Fruit fly (Drosophila melanogaster) whole organism, adult: ENCODE data around the gene BG642312.

Experiments
- CG11617 ChIP-seq: fragments of 200-800 bp; sonication (Bioruptor generic); optimal IDR thresholded peaks from 2 replicates; lab custom pipeline; 2017; ENCODE audit warnings: mild to moderate bottlenecking, missing biosample characterization, missing genetic modification reagents, missing genetic modification characterization
- CG12768 ChIP-seq: fragments of 200-800 bp; sonication (Bioruptor generic); optimal IDR thresholded peaks from 2 replicates; lab custom pipeline; 2017; ENCODE audit warnings: missing biosample characterization, missing genetic modification characterization, mild to moderate bottlenecking, moderate library complexity, missing genetic modification reagents
- CG14711 ChIP-seq: fragments of 200-800 bp; sonication (Bioruptor generic); optimal IDR thresholded peaks from 2 replicates; lab custom pipeline; 2018; ENCODE audit warnings: missing biosample characterization, mild to moderate bottlenecking, missing genetic modification characterization, moderate library complexity
- CG1620 ChIP-seq: fragments of 200-800 bp; sonication (Bioruptor generic); optimal IDR thresholded peaks from 2 replicates; lab custom pipeline; 2016; ENCODE audit warnings: missing biosample characterization, missing genetic modification characterization
- CG33017 ChIP-seq: fragments of 200-800 bp; sonication (Bioruptor generic); optimal IDR thresholded peaks from 2 replicates; lab custom pipeline; 2018; ENCODE audit warnings: missing biosample characterization, mild to moderate bottlenecking, missing genetic modification characterization, moderate library complexity
- CG5204 ChIP-seq: fragments of 200-800 bp; sonication (Bioruptor generic); optimal IDR thresholded peaks from 2 replicates; lab custom pipeline; 2016; ENCODE audit warnings: missing biosample characterization, missing genetic modification characterization
- CG7045 ChIP-seq: fragments of 200-800 bp; sonication (Bioruptor generic); optimal IDR thresholded peaks from 2 replicates; lab custom pipeline; 2017; ENCODE audit warnings: missing biosample characterization, mild to moderate bottlenecking, missing genetic modification characterization
- CG7101 ChIP-seq: fragments of 200-800 bp; sonication (Bioruptor generic); optimal IDR thresholded peaks from 2 replicates; lab custom pipeline; 2018; ENCODE audit warnings: missing biosample characterization, mild to moderate bottlenecking, missing genetic modification characterization, moderate library complexity
- Clk ChIP-seq: fragments of 200-800 bp; sonication (Bioruptor generic); optimal IDR thresholded peaks from 2 replicates; lab custom pipeline; 2017; ENCODE audit warnings: missing biosample characterization, missing genetic modification characterization
- Crg-1 ChIP-seq: fragments of 200-800 bp; sonication (Bioruptor generic); optimal IDR thresholded peaks from 2 replicates; lab custom pipeline; 2016; ENCODE audit warnings: missing biosample characterization, missing genetic modification characterization
- Hr96 ChIP-seq: fragments of 200-800 bp; sonication (Bioruptor generic); optimal IDR thresholded peaks from 2 replicates; lab custom pipeline; 2016; ENCODE audit warnings: missing biosample characterization, missing genetic modification characterization
- Mnt ChIP-seq: fragments of 200-800 bp; sonication (Bioruptor generic); optimal IDR thresholded peaks from 2 replicates; lab custom pipeline; 2016; ENCODE audit warnings: missing biosample characterization, mild to moderate bottlenecking, missing genetic modification characterization
- bab1 ChIP-seq: fragments of 200-800 bp; sonication (Bioruptor generic); optimal IDR thresholded peaks from 3 replicates; lab custom pipeline; 2019; ENCODE audit warnings: missing biosample characterization, mild to moderate bottlenecking, missing genetic modification characterization, moderate library complexity
- cic ChIP-seq: fragments of 200-800 bp; sonication (Bioruptor generic); optimal IDR thresholded peaks from 2 replicates; lab custom pipeline; 2017; ENCODE audit warnings: missing biosample characterization, mild to moderate bottlenecking, missing genetic modification characterization, moderate library complexity
- cnc ChIP-seq, 2 experiments: fragments of >200 bp; optimal IDR thresholded peaks; 2 replicates each; lab custom pipeline; 2017
- kay ChIP-seq: fragments of 200-800 bp; sonication (Bioruptor generic); peaks from one replicate; lab custom pipeline; 2016; ENCODE audit warnings: missing biosample characterization, missing genetic modification characterization, borderline replicate concordance
- ovo ChIP-seq: fragments of 200-800 bp; sonication (Bioruptor generic); optimal IDR thresholded peaks from 2 replicates; lab custom pipeline; 2016; ENCODE audit warnings: missing biosample characterization, missing genetic modification characterization
- pad ChIP-seq: fragments of 200-800 bp; sonication (Bioruptor generic); optimal IDR thresholded peaks from 3 replicates; lab custom pipeline; 2017; ENCODE audit warnings: missing biosample characterization, missing genetic modification characterization, mild to moderate bottlenecking, moderate library complexity, missing genetic modification reagents
- tj ChIP-seq: fragments of 200-800 bp; sonication (Bioruptor generic); optimal IDR thresholded peaks from 3 replicates; lab custom pipeline; 2017; ENCODE audit warnings: missing biosample characterization, mild to moderate bottlenecking, missing genetic modification characterization, moderate library complexity
- toe ChIP-seq: fragments of 200-800 bp; sonication (Bioruptor generic); optimal IDR thresholded peaks from 2 replicates; lab custom pipeline; 2016; ENCODE audit warnings: missing biosample characterization, missing genetic modification characterization

The BG642312 gene

DNA sequence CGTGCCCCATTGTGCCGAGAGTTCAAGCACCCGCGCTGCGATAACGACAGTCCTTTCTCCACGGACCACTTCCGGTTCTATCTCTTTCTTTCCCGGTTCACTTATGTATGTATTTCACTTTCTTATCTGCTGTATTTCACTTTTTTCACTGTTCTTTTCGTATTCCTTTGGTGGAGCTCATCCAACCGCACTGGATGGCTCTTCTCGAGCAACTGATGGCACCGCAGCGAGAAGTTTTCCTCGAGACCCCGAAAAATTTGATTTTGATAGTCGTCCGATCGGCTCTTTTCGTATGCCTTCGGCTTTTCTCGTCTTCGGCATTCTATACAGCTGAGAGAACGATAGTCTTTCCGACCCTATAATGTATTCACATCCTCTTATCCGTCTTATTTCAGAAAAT is 15.4 kb downstream of the BG642312 start, which contains the start of gene LanA:
Gene LanA, minus strand, starts transcription at position 217 of the 400 bp plus-strand sequence.
- TF ChIP-seq Crg-1 (GFP tag; lab: Kevin White, UChicago) (no peak), tj (GFP tag; lab: Kevin White, UChicago) (peak; percentile 33)

DNA sequence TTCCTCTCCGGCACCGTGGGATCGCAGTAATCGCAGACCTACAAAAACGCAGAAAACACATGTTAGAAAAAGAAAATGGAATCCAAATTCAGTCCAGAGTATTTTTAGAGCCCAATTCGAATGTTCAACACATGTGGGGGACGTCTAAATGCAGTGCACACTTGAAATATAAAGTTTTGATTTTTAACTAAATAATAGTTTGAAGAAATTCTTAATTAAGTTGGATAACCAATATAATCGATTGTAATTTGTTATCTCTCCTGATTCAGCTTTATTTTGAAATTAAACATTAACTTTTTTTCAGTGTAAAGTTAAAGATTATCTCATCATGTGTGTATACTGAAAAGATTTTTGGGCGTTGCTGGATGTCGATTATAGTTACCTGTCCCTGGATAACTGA is 16.0 kb downstream of the BG642312 start:
- no peak for TF ChIP-seq Hr96
- no peak for TF ChIP-seq bab1 (GFP tag; lab: Kevin White, UChicago)
- TF ChIP-seq CG5204 (GFP tag; lab: Kevin White, UChicago) = no peak

DNA sequence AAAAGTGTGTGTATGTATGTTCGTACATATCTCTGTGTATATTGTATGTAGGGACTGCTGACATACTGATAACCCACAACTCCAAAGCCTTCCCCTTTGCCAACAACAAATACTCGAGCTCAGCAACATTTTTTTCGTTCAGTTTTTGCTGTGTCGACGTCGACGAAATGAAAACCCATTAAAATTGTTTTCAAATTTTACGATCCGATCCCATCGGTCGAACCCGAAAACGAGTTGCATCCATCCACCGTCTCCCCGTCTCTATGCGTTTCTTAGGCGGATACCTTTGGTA is 16.4 kb downstream of the BG642312 start:
- TF ChIP-seq Crg-1 (GFP tag; lab: Kevin White, UChicago) (no peak), tj (GFP tag; lab: Kevin White, UChicago) (peak; percentile 96), pad (GFP tag; lab: Kevin White, UChicago) (peak; percentile 88), cnc (optimal IDR thresholded peaks at IDR 0.05; lab: Kevin White, UChicago) (no peak)

DNA sequence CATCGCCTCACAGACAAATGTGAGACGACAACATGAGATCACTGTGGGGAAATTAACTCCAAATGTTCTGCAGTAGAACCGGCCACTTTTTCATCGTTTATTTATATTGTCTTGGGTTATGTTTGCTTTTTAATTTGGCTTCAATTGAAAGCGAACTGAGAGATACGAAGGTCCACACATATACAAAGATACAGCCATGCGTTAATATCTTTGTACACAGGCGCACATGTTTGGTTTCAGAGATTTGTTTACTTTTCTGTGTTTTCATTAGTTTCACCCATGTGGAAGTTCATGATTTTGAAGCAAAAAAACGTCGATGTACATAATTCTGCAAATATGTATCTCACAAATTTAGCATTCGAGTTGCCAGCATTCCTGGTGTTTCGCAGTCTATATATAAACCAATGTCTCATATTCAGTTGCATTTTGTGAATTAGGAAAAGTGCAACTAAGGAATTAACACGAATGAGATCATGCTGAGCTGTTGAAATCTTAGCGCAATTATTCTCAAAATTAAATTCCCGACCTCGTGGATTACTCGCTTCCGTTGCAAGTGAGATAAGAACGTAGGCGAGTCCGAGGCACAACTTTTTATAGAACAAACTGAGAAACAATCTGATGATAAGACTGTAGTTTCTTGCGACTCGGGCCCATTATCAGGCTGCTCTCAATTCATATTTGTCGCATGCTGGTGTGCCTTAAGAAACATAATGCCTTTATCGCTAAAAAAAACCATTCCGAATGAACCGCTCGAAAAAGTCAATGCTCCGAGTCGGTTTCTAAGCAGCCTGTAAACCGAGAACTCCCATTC is 17.0 kb downstream of the BG642312 start:
- TF ChIP-seq ovo (GFP tag; lab: Kevin White, UChicago) (no peak), Clk (GFP tag; lab: Kevin White, UChicago) (no peak), Crg-1 (GFP tag; lab: Kevin White, UChicago) (no peak), tj (GFP tag; lab: Kevin White, UChicago) (no peak)

DNA sequence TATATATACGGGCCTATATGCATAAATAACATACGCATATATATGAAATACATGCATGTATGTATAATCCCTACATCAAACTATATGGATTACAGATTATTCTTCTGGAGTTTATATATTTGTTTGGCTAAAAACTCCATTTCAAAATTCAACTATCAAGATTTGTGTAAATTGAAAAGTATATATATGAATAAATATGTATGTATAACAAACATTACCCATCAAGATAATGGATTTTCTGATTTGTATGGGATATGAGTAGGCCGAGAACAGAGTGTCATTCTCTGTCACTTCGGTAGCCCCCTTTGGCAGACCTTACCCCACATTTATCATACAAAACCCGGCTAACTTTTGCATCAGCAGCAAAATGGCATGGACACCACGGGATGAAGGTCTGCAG is 33.0 kb downstream of the BG642312 start, which contains the start of gene CG8219:
Gene CG8219, plus strand, starts transcription at position 301 of the 400 bp plus-strand sequence.
- TF ChIP-seq CG1620 (GFP tag; lab: Kevin White, UChicago) = no peak
- TF ChIP-seq CG7101 = no peak
- no peak for TF ChIP-seq CG14711 (tag; lab: Kevin White, UChicago)
- TF ChIP-seq tj (GFP tag; lab: Kevin White, UChicago) = no peak
- TF ChIP-seq CG33017 (tag; lab: Kevin White, UChicago) = no peak
- TF ChIP-seq Mnt (GFP tag; lab: Kevin White, UChicago) = no peak
- no peak for TF ChIP-seq ovo (GFP tag; lab: Kevin White, UChicago)
- TF ChIP-seq CG11617 (GFP tag; lab: Kevin White, UChicago) = no peak
- TF ChIP-seq CG12768 (GFP tag; lab: Kevin White, UChicago) = no peak
- no peak for TF ChIP-seq bab1 (GFP tag; lab: Kevin White, UChicago)
- no peak for TF ChIP-seq cnc (optimal IDR thresholded peaks at IDR 0.05; lab: Kevin White, UChicago)

DNA sequence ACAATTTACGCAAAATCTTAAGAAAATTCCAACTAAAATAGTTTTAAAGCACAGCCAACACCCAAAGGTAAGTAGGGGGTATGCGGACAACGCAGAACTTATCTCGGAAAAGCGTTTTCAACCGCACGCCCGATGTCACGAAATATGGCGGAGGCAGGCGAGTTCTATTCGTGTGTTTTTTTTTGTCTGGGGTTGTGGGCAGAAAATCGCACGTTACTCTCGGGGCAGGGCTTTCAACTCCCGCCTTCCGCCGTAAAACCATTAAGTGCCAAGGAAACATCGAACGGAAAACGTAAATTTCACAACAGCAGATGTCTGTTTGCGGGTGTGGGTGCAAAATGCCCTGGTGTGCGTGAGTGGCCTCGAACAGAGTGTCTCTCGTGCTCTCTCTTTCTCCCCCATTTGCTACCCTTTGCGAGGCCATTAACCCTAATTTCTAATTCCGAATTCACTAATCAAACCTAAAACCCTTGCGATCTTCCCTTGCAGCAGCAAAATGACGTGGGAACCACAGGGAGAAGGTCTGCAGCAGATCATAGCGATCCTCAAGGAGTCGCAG is 39.5 kb downstream of the BG642312 start:
- TF ChIP-seq cnc (optimal IDR thresholded peaks at IDR 0.05; lab: Kevin White, UChicago) = no peak
- peak; percentile 21 for TF ChIP-seq ovo (GFP tag; lab: Kevin White, UChicago)

DNA sequence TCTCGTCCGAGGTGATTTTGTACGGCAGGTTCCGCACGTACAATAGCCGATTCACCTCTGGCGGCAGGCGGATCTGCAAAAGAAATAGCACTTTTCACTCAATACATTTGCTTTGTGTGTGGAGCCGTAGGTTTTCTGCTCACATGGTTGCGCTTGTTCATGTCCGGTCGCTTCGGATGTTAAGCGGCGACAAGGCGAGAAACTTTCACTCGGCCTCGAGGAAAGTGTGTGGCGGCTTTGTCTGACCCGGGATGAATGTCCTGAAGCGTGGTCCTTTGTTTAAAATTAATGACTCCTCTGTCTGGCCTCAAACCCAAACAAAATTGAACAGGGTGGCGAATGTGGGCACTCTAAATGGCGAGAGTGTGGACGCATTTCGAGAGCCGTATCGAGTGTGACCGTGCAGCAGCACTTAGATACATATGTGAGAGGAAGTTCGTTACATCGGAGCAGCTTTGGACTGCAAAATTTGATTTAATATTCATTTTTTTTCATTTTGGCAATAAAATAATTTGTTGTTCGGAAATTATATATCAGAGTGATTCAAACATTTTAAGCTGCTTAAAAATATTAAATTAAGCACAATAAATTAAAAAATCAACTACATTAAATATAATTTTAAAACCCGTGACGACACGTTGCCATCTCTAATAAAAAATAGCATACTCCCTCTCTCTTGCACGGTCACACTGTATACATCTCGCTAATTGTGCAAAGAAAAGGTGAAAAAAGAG is 40.2 kb downstream of the BG642312 start, which contains the start of the genes Sf3b6 and Tnpo:
Gene Sf3b6, minus strand, starts transcription at position 358 of the 734 bp plus-strand sequence.
Gene Tnpo, plus strand, starts transcription at position 659 of the 734 bp plus-strand sequence.
- TF ChIP-seq toe (peak; percentile 90), CG1620 (GFP tag; lab: Kevin White, UChicago) (peak; percentile 84), Crg-1 (GFP tag; lab: Kevin White, UChicago) (peak; percentile 74), CG33017 (tag; lab: Kevin White, UChicago) (peak; percentile 75), CG7045 (peak; percentile 77), CG5204 (GFP tag; lab: Kevin White, UChicago) (peak; percentile 78), bab1 (GFP tag; lab: Kevin White, UChicago) (peak; percentile 70), kay (no peak), Mnt (GFP tag; lab: Kevin White, UChicago) (peak; percentile 52), CG11617 (GFP tag; lab: Kevin White, UChicago) (peak; percentile 85), cnc (optimal IDR thresholded peaks at IDR 0.05; lab: Kevin White, UChicago) (no peak), ovo (GFP tag; lab: Kevin White, UChicago) (peak; percentile 73), CG12768 (GFP tag; lab: Kevin White, UChicago) (peak; percentile 84), pad (GFP tag; lab: Kevin White, UChicago) (peak; percentile 66), tj (GFP tag; lab: Kevin White, UChicago) (peak; percentile 67), Hr96 (peak; percentile 78), cic (GFP tag; lab: Kevin White, UChicago) (no peak), CG14711 (tag; lab: Kevin White, UChicago) (peak; percentile 72), Clk (GFP tag; lab: Kevin White, UChicago) (peak; percentile 79), CG7101 (peak; percentile 86)
